Fruit fly (Drosophila melanogaster): ENCODE measurements around the gene CG7692.

CG7692 gene

DNA sequence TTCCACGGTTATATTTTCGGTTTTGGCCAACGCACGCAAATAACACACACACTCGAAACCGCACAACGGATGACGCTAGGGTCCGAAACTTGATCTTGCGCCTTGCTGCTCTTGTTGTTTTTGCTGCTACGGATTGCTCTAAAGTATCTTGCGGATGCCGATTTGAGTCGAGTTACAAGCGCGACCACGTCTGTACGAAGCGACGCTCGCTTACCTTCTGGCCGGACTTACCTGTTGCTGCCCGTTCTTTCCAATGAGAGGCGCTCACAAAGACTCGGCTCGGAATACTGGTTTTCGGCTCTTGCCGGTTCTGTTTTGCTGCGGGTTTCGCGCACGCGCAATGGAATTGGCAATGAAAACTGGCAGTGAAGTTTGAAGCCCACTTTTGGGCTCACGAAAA lies 27.7 kb downstream of the CG7692 start, which contains the start of gene Cad74A (continued):
- TF ChIP-seq CG9817 (tag; optimal IDR thresholded peaks at IDR 0.05) (no peak), CG6654 (GFP tag; optimal IDR thresholded peaks at IDR 0.05) (no peak), row (GFP tag; IDR thresholded peaks at IDR 0.05) (no peak), CG1603 (tag; optimal IDR thresholded peaks at IDR 0.05) (no peak), Asciz (GFP tag; optimal IDR thresholded peaks at IDR 0.05) (no peak), CG12769 (tag; optimal IDR thresholded peaks at IDR 0.05) (peak; percentile 57), Nf-YC (tag; optimal IDR thresholded peaks at IDR 0.05) (no peak), Meics (GFP tag; optimal IDR thresholded peaks at IDR 0.05) (no peak), Atf-2 (GFP tag; optimal IDR thresholded peaks at IDR 0.05) (no peak), NK7.1 (GFP tag; optimal IDR thresholded peaks at IDR 0.05) (no peak), CG13624 (GFP tag; optimal IDR thresholded peaks at IDR 0.05) (no peak), BtbVII (GFP tag; optimal IDR thresholded peaks at IDR 0.05) (no peak), dimm (GFP tag; IDR thresholded peaks at IDR 0.05) (no peak), caup (GFP tag; optimal IDR thresholded peaks at IDR 0.05; ENCODE audit: severe bottlenecking) (no peak), CG4282 (GFP tag; optimal IDR thresholded peaks at IDR 0.05) (no peak), CG8089 (GFP tag; optimal IDR thresholded peaks at IDR 0.05) (no peak), Lpt (GFP tag; optimal IDR thresholded peaks at IDR 0.05) (no peak), CG2116 (GFP tag; optimal IDR thresholded peaks at IDR 0.05) (no peak), Sin3A (optimal IDR thresholded peaks at IDR 0.05) (no peak), CG30403 (GFP tag; optimal IDR thresholded peaks at IDR 0.05) (no peak), CG16779 (GFP tag; IDR thresholded peaks at IDR 0.05) (0 out of 2 replicates have a peak, but pooled peaks have one; percentile 31), CG13775 (GFP tag; optimal IDR thresholded peaks at IDR 0.05) (no peak), CG12071 (GFP tag; optimal IDR thresholded peaks at IDR 0.05) (no peak), ash1 (GFP tag; optimal IDR thresholded peaks at IDR 0.05) (no peak), CG18764 (GFP tag; optimal IDR thresholded peaks at IDR 0.05) (no peak), bcd (GFP tag; optimal IDR thresholded peaks at IDR 0.05) (no peak), CG34224 (GFP tag; IDR thresholded peaks at IDR 0.05; ENCODE audit: partially characterized antibody) (peak; percentile 30; the same call in 2 of the 3 replicates), btn (GFP tag; optimal IDR thresholded peaks at IDR 0.05) (no peak), CG6254 (GFP tag; optimal IDR thresholded peaks at IDR 0.05) (no peak), CHES-1-like (GFP tag; optimal IDR thresholded peaks at IDR 0.05) (no peak), abd-A (tag; optimal IDR thresholded peaks at IDR 0.05) (no peak), Lim3 (GFP tag; IDR thresholded peaks at IDR 0.05) (no peak), Hand (GFP tag; optimal IDR thresholded peaks at IDR 0.05) (no peak), gsb-n (tag; optimal IDR thresholded peaks at IDR 0.05) (no peak), CG31365 (tag; optimal IDR thresholded peaks at IDR 0.05) (no peak), CG7987 (GFP tag; optimal IDR thresholded peaks at IDR 0.05) (no peak), cwo (GFP tag; optimal IDR thresholded peaks at IDR 0.05) (no peak), dpn (GFP tag; optimal IDR thresholded peaks at IDR 0.05) (no peak), jigr1 (GFP tag; IDR thresholded peaks at IDR 0.05) (no peak), grn (GFP tag; optimal IDR thresholded peaks at IDR 0.05) (no peak), cg (GFP tag; optimal IDR thresholded peaks at IDR 0.05) (peak; percentile 15), odd (GFP tag; optimal IDR thresholded peaks at IDR 0.05) (no peak), crc (GFP tag; optimal IDR thresholded peaks at IDR 0.05) (no peak), CG31441 (GFP tag; IDR thresholded peaks at IDR 0.05) (no peak), gcm2 (GFP tag; optimal IDR thresholded peaks at IDR 0.05) (no peak), Chrac-16 (GFP tag; optimal IDR thresholded peaks at IDR 0.05) (no peak), z (GFP tag; IDR thresholded peaks at IDR 0.05) (no peak), Doc2 (GFP tag; IDR thresholded peaks at IDR 0.05) (no peak), sens (GFP tag) (peak; percentile 55), dmrt11E (tag; optimal IDR thresholded peaks at IDR 0.05) (no peak), CG12155 (GFP tag; optimal IDR thresholded peaks at IDR 0.05) (no peak), CG4424 (GFP tag; optimal IDR thresholded peaks at IDR 0.05) (no peak)

Data from whole organism, embryonic.